Fruit fly (Drosophila melanogaster) whole organism, pupa: Measurements from ENCODE around the gene Slc25A46b.

Experiments
- CG10348 ChIP-seq: fragments of 200-800 bp; sonication (Bioruptor generic); IDR thresholded peaks from 2 replicates; pipeline ENCODE4 v1.3.6; 2022; ENCODE audit warnings: missing biosample characterization, missing genetic modification characterization
- CG12605 ChIP-seq: fragments of 200-800 bp; sonication (Bioruptor generic); IDR thresholded peaks from 2 replicates; pipeline ENCODE4 v1.3.6; 2022; ENCODE audit warnings: missing biosample characterization, missing genetic modification characterization
- CG13204 ChIP-seq: fragments of 200-800 bp; sonication (Bioruptor generic); optimal IDR thresholded peaks from 2 replicates; lab custom pipeline; 2018; ENCODE audit warnings: missing biosample characterization, mild to moderate bottlenecking, missing genetic modification characterization, moderate library complexity
- CG14655 ChIP-seq: fragments of 200-800 bp; sonication (Bioruptor generic); optimal IDR thresholded peaks from 3 replicates; lab custom pipeline; 2017; ENCODE audit warnings: mild to moderate bottlenecking, missing biosample characterization, missing genetic modification reagents, missing genetic modification characterization
- CG15710 ChIP-seq: fragments of 200-800 bp; sonication (Bioruptor generic); optimal IDR thresholded peaks from 2 replicates; lab custom pipeline; 2018; ENCODE audit warnings: missing biosample characterization, mild to moderate bottlenecking, missing genetic modification characterization, moderate library complexity
- CG17806 ChIP-seq: fragments of 200-800 bp; sonication (Bioruptor generic); optimal IDR thresholded peaks from 2 replicates; lab custom pipeline; 2018; ENCODE audit warnings: missing biosample characterization, mild to moderate bottlenecking, missing genetic modification characterization, moderate library complexity
- CG32121 ChIP-seq: fragments of 200-800 bp; sonication (Bioruptor generic); IDR thresholded peaks from 2 replicates; pipeline ENCODE4 v1.3.6; 2022; ENCODE audit warnings: missing biosample characterization, missing genetic modification characterization
- CG34367 ChIP-seq: fragments of 200-800 bp; sonication (Bioruptor generic); optimal IDR thresholded peaks from 2 replicates; lab custom pipeline; 2018; ENCODE audit warnings: missing biosample characterization, mild to moderate bottlenecking, missing genetic modification characterization
- CG4496 ChIP-seq: fragments of 200-800 bp; sonication (Bioruptor generic); IDR thresholded peaks from 3 replicates; pipeline ENCODE4 v1.3.6; 2022; ENCODE audit warnings: missing biosample characterization, missing genetic modification characterization
- CG8159 ChIP-seq: fragments of 200-800 bp; sonication (Bioruptor generic); optimal IDR thresholded peaks from 3 replicates; lab custom pipeline; 2018; ENCODE audit warnings: missing biosample characterization, mild to moderate bottlenecking, missing genetic modification characterization, moderate library complexity
- CG8301 ChIP-seq: fragments of 200-800 bp; sonication (Bioruptor generic); optimal IDR thresholded peaks from 2 replicates; lab custom pipeline; 2018; ENCODE audit warnings: missing biosample characterization, mild to moderate bottlenecking, missing genetic modification characterization
- CG9948 ChIP-seq: fragments of 200-800 bp; sonication (Bioruptor generic); optimal IDR thresholded peaks from 2 replicates; lab custom pipeline; 2018; ENCODE audit warnings: missing biosample characterization, mild to moderate bottlenecking, missing genetic modification characterization, moderate library complexity
- D1 ChIP-seq: fragments of 200-800 bp; sonication (Bioruptor generic); optimal IDR thresholded peaks from 2 replicates; lab custom pipeline; 2018; ENCODE audit warnings: missing biosample characterization, mild to moderate bottlenecking, missing genetic modification characterization, moderate library complexity
- EcR ChIP-seq: fragments of 200-800 bp; sonication (Bioruptor generic); optimal IDR thresholded peaks from 3 replicates; lab custom pipeline; 2019; ENCODE audit warnings: missing biosample characterization, missing genetic modification characterization, mild to moderate bottlenecking, moderate library complexity, missing genetic modification reagents
- Ets98B ChIP-seq: fragments of 200-800 bp; sonication (Bioruptor generic); IDR thresholded peaks from 2 replicates; pipeline ENCODE4 v1.3.6; 2022; ENCODE audit warnings: missing biosample characterization, missing genetic modification characterization
- Pif1A ChIP-seq: fragments of 200-800 bp; sonication (Bioruptor generic); optimal IDR thresholded peaks from 3 replicates; lab custom pipeline; 2016; ENCODE audit warnings: missing biosample characterization, missing genetic modification characterization
- Pif1B ChIP-seq: fragments of 200-800 bp; sonication (Bioruptor generic); optimal IDR thresholded peaks from 3 replicates; lab custom pipeline; 2016; ENCODE audit warnings: missing biosample characterization, missing genetic modification characterization
- Snoo ChIP-seq: fragments of 200-800 bp; sonication (Bioruptor generic); optimal IDR thresholded peaks from 3 replicates; lab custom pipeline; 2017; ENCODE audit warnings: missing biosample characterization, mild to moderate bottlenecking, missing genetic modification characterization, inconsistent platforms
- fd96Ca ChIP-seq: fragments of 200-800 bp; sonication (Bioruptor generic); IDR thresholded peaks from 3 replicates; pipeline ENCODE4 v1.3.6; 2022; ENCODE audit warnings: missing biosample characterization, missing genetic modification characterization
- gl ChIP-seq: fragments of 200-800 bp; sonication (Bioruptor generic); optimal IDR thresholded peaks from 2 replicates; lab custom pipeline; 2018; ENCODE audit warnings: missing biosample characterization, mild to moderate bottlenecking, missing genetic modification characterization
- rn ChIP-seq: fragments of 200-800 bp; sonication (Bioruptor generic); IDR thresholded peaks from 2 replicates; pipeline ENCODE4 v1.3.6; 2022; ENCODE audit warnings: missing biosample characterization, missing genetic modification characterization

Gene Slc25A46b

DNA sequence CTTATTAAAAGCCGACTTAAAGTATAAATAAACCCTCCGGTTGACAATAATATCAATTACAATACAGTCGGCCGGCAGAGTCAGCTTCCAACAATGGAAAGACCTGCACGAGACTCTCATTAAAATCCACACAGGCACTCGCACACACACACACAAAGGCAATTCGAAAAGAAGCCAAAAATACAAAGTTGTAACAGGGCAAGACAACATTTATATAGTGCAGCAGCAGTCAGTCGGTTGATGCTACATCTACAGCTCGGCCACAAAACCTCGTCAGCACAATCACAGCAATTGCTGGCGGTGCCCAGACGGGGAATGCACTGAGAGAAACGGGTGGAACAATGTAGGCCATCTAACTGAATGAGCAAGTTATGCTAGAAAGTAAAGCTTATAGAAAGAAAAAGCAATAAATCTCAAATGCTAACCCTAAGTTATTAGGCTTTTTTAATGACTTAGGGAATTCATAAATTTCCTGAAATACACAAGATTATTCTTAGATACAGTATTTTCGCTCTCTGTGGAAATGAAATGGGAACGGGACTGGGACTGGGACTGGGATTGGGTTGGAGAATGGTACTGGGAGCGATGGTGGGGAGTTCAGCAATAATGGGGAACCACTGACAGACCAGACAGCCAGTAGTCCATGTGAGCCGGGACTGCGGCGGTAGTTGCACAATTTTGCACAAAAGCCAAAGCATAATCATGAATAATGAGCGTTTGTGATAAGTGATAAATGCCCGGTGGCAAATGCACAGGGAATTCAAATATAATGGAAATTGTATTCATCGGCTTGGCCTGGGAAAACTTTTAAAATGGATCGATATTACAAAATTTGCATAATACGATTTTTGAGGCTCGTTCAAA, 25.2 kb downstream of the Slc25A46b start:
- peak; percentile 95 for TF ChIP-seq CG34367 (tag; lab: Kevin White, UChicago)
- TF ChIP-seq CG10348 (GFP tag; lab: Robert Waterston, UW) = peak; percentile 81
- TF ChIP-seq Pif1A = peak; percentile 98
- TF ChIP-seq CG12605 = peak; percentile 95
- peak; percentile 98 for TF ChIP-seq CG15710 (tag; lab: Kevin White, UChicago)
- TF ChIP-seq CG14655 (GFP tag; lab: Kevin White, UChicago) = peak; percentile 98
- peak; percentile 97 for TF ChIP-seq Ets98B (GFP tag; lab: Robert Waterston, UW)
- peak; percentile 75 for TF ChIP-seq EcR (GFP tag; lab: Kevin White, UChicago)
- TF ChIP-seq D1 (tag; lab: Kevin White, UChicago) = peak; percentile 96
- TF ChIP-seq CG8159 (tag; lab: Kevin White, UChicago) = peak; percentile 97
- peak; percentile 97 for TF ChIP-seq CG8301 (tag; lab: Kevin White, UChicago)
- TF ChIP-seq fd96Ca (GFP tag; lab: Robert Waterston, UW) = peak; percentile 98
- TF ChIP-seq Snoo (tag; lab: Kevin White, UChicago) = peak; percentile 94
- peak; percentile 98 for TF ChIP-seq CG17806 (tag; lab: Kevin White, UChicago)
- peak; percentile 91 for TF ChIP-seq CG13204 (GFP tag; lab: Kevin White, UChicago)
- peak; percentile 98 for TF ChIP-seq CG4496 (GFP tag; lab: Robert Waterston, UW)
- TF ChIP-seq Pif1B (GFP tag; lab: Kevin White, UChicago) = peak; percentile 97
- peak; percentile 96 for TF ChIP-seq CG32121 (GFP tag; lab: Robert Waterston, UW)
- TF ChIP-seq CG9948 = peak; percentile 97
- TF ChIP-seq gl (tag; lab: Kevin White, UChicago) = peak; percentile 94
- no peak; the same call in none of the 2 replicates for TF ChIP-seq rn

DNA sequence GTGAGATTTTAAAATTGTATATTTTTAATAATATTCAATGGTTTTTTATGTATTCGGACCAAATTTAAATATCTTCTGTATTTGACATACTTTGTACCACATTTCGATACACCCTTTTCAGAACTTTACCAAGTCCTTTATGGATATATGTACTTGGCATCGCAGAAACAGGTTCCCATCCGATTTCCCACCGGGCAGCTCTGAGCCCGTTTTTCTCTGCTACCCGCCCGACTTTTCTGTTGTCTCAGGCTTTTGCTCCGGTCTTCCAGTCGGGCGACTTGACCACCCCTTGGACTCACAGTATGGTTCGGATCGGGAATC, 25.8 kb downstream of the Slc25A46b start:
- TF ChIP-seq D1 (tag; lab: Kevin White, UChicago) = no peak
- no peak for TF ChIP-seq Snoo (tag; lab: Kevin White, UChicago)
- peak; percentile 77 for TF ChIP-seq CG8301 (tag; lab: Kevin White, UChicago)
- no peak for TF ChIP-seq Ets98B (GFP tag; lab: Robert Waterston, UW)
- TF ChIP-seq CG17806 (tag; lab: Kevin White, UChicago) = peak; percentile 73
- TF ChIP-seq CG9948 = peak; percentile 81
- peak; percentile 81 for TF ChIP-seq CG34367 (tag; lab: Kevin White, UChicago)
- TF ChIP-seq EcR (GFP tag; lab: Kevin White, UChicago) = peak; percentile 12
- TF ChIP-seq CG13204 (GFP tag; lab: Kevin White, UChicago) = no peak
- TF ChIP-seq Pif1A = peak; percentile 10
- TF ChIP-seq CG8159 (tag; lab: Kevin White, UChicago) = peak; percentile 81
- no peak for TF ChIP-seq CG12605
- TF ChIP-seq rn = no peak
- peak; percentile 37; the same call in 1 of the 2 replicates for TF ChIP-seq CG10348 (GFP tag; lab: Robert Waterston, UW)
- peak; percentile 79 for TF ChIP-seq CG14655 (GFP tag; lab: Kevin White, UChicago)
- peak; percentile 39 for TF ChIP-seq Pif1B (GFP tag; lab: Kevin White, UChicago)
- peak; percentile 71 for TF ChIP-seq CG15710 (tag; lab: Kevin White, UChicago)
- peak; percentile 44; the same call in 2 of the 3 replicates for TF ChIP-seq fd96Ca (GFP tag; lab: Robert Waterston, UW)
- TF ChIP-seq CG4496 (GFP tag; lab: Robert Waterston, UW) = 0 out of 3 replicates have a peak, but pooled peaks have one; percentile 6
- peak; percentile 19; the same call in 1 of the 2 replicates for TF ChIP-seq CG32121 (GFP tag; lab: Robert Waterston, UW)
- TF ChIP-seq gl (tag; lab: Kevin White, UChicago) = no peak

DNA sequence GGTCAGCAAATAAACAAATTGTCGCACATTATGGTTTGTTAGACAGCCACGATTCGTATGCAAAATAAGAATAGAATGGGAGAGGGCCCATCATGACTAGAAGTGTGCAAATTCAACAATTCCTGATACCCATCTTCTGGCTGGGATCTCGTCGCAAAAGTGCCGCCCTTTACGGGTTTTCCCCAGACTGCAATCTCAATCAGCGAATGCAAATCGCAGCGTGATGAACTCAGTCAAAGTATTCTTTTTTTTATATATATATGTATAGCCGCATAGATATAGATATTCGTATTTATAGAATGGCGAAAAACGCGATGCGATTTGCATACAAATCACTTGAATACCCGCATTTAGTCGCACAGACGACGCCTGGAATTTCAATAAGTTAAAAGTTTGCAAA, 26.6 kb downstream of the Slc25A46b start:
- TF ChIP-seq Pif1A = no peak
- TF ChIP-seq rn = no peak
- no peak for TF ChIP-seq gl (tag; lab: Kevin White, UChicago)
- no peak for TF ChIP-seq CG9948
- no peak for TF ChIP-seq CG32121 (GFP tag; lab: Robert Waterston, UW)
- TF ChIP-seq CG8301 (tag; lab: Kevin White, UChicago) = no peak
- TF ChIP-seq CG15710 (tag; lab: Kevin White, UChicago) = no peak
- no peak for TF ChIP-seq Pif1B (GFP tag; lab: Kevin White, UChicago)
- no peak for TF ChIP-seq CG34367 (tag; lab: Kevin White, UChicago)
- no peak for TF ChIP-seq CG10348 (GFP tag; lab: Robert Waterston, UW)
- TF ChIP-seq CG8159 (tag; lab: Kevin White, UChicago) = no peak
- TF ChIP-seq Ets98B (GFP tag; lab: Robert Waterston, UW) = no peak
- no peak for TF ChIP-seq EcR (GFP tag; lab: Kevin White, UChicago)
- no peak for TF ChIP-seq D1 (tag; lab: Kevin White, UChicago)
- no peak for TF ChIP-seq CG4496 (GFP tag; lab: Robert Waterston, UW)
- no peak for TF ChIP-seq CG14655 (GFP tag; lab: Kevin White, UChicago)
- TF ChIP-seq Snoo (tag; lab: Kevin White, UChicago) = no peak
- TF ChIP-seq fd96Ca (GFP tag; lab: Robert Waterston, UW) = no peak
- no peak for TF ChIP-seq CG13204 (GFP tag; lab: Kevin White, UChicago)
- TF ChIP-seq, all 21 proteins: peak for 0

DNA sequence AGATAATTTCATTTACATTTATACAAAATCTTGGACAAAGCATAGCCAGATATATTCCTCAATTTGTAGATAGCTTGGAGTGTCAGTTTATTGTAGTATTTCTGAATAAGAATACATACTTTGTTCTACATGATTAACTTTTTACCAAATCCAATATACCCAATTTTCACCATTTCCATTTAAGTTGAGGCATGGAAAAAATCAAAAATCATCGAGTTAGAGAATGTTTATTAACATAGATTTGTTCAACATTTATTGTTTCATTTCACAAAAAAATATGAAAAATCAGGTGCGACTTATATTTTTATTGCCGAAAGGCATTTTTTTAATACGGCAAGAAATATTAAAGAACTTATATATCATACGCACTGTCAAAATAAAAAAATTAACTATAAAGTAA, 29.3 kb downstream of the Slc25A46b start, which contains the start of gene Grl36b:
TSS of gene Grl36b (minus strand) at position 101 of the 400 bp plus-strand sequence.
- TF ChIP-seq Snoo (tag; lab: Kevin White, UChicago) = no peak
- TF ChIP-seq CG4496 (GFP tag; lab: Robert Waterston, UW) = no peak
- no peak for TF ChIP-seq D1 (tag; lab: Kevin White, UChicago)
- no peak for TF ChIP-seq CG9948
- no peak for TF ChIP-seq rn
- TF ChIP-seq EcR (GFP tag; lab: Kevin White, UChicago) = no peak
- TF ChIP-seq CG8159 (tag; lab: Kevin White, UChicago) = no peak
- TF ChIP-seq CG17806 (tag; lab: Kevin White, UChicago) = no peak
- TF ChIP-seq Pif1A = no peak
- TF ChIP-seq CG12605 = no peak
- no peak for TF ChIP-seq CG8301 (tag; lab: Kevin White, UChicago)
- no peak for TF ChIP-seq CG34367 (tag; lab: Kevin White, UChicago)
- TF ChIP-seq gl (tag; lab: Kevin White, UChicago) = no peak
- TF ChIP-seq CG14655 (GFP tag; lab: Kevin White, UChicago) = no peak
- TF ChIP-seq CG15710 (tag; lab: Kevin White, UChicago) = no peak
- TF ChIP-seq CG32121 (GFP tag; lab: Robert Waterston, UW) = no peak
